Worm (Caenorhabditis elegans) whole organism, L4/young adult: ENCODE data around the gene srsx-16.

Experiments
- W03F9.2 ChIP-seq: fragments of 150-350 bp; optimal IDR thresholded peaks from 2 replicates; lab custom pipeline; 2014; ENCODE audit warnings: missing biosample characterization, missing genetic modification characterization
- dao-5 ChIP-seq: sonication (generic microtip); optimal IDR thresholded peaks from 2 replicates; lab custom pipeline; 2016; ENCODE audit warnings: missing genotype, missing genetic modification characterization, moderate library complexity, missing compliant biosample characterization
- him-1 ChIP-seq: sonication (generic microtip); optimal IDR thresholded peaks from 2 replicates; lab custom pipeline; 2016; ENCODE audit warnings: missing genotype, missing genetic modification reagents, missing genetic modification characterization, missing compliant biosample characterization

Gene srsx-16

DNA sequence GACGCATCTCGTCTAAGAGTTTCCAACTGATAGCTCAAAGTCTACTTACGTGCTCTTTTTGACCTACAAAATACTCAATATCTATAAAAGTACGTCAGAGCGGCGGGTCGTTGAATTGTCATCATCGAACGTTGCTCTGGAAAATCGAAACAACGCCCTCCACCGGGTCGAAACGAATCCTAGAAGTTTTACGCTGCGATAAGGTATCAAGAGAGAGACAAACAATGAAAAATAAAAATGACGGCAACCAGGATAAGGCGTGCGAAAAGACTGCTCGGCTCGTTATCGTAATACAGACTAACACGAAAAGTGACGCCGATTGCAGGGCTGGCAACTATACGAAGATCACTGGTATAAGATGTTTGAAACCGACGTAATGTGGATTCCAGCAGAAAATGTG lies 34.7 kb upstream of the srsx-16 start:
- TF ChIP-seq W03F9.2 (tag; lab: Kevin White, UChicago) (no peak), him-1 (tag; lab: Kevin White, UChicago) (no peak), dao-5 (no peak)

DNA sequence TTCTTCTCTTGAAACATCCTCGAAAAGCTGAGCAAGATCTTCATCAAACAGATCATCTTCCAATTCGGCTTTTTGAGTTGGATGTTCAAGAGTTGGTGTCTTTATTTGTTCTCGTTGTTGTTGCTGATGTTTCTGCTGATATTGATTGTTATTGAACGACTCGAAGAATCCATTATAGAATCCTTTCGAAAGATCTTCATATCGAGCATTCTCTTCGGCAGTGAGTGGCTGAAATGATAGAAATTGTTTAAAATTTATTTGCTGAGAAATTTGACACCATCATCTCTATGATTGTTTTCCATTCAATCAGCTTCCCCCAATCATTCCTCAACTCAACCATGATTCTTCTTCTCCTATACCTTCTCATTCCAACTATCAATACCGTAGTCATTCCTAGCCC lies 34.1 kb upstream of the srsx-16 start, which contains the start of gene clec-178:
Gene clec-178 (plus strand): TSS at position 301 of the 400 bp plus-strand sequence.
- TF ChIP-seq dao-5 (no peak), him-1 (tag; lab: Kevin White, UChicago) (no peak), W03F9.2 (tag; lab: Kevin White, UChicago) (no peak)

DNA sequence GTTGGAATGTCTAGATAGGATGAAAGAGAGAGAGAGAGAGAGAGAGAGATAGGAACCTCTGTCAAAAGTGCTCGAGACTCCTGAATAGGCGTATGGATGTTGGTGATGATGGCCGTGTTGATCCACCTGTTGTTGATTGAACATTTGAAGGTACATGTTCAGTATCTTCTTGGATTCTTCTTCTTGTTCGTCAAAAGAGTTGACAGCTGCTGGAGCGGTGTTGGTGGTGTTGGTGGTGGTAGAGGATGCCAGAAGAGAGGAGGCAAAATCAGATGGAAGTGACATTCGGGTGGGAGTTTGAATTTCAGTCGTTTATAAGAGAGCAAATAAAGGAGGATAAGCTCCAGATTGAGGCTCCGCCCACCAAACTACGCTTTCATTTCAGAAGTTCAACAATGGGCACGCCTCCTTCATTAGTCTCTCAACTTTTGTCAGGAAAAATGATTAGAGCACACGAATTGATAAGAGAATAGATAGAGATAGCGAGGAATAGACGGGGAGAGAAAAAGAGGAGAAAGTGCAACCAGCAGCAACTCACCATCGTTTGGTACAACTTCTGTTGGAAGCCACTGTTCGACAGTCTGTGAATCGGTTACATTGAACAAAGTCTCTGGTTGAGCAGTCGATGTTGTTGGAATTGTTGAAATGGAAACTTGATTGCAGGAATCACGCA lies 33.4 kb upstream of the srsx-16 start:
- TF ChIP-seq W03F9.2 (tag; lab: Kevin White, UChicago) (no peak), dao-5 (no peak)

DNA sequence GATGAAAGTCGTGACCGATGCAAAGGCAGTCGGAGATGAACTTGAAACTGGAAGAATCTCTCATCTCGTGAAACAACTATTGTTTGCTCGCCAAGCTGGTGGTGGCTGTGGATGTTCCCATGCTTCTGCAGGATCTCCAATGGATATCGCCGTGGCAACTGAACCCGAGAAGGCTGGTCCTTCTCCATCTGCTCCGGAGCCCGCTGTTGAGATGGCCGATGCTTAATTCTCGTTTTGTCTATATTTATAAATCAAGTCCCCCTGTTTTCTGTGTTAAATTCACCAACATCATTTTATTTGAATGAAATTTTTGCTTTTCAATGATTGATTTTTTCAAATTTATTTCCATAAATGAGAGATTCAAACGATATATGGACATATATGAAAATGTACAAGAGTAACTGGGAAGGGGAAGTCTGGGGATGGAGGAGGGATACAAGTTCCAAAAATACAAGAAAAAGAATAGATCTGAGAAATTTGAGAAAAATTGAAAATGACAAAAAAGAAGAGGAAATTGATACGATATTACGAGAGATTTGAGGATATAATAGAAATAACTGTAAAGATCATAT lies 31.3 kb upstream of the srsx-16 start:
- no peak for TF ChIP-seq dao-5
- TF ChIP-seq him-1 (tag; lab: Kevin White, UChicago): no peak
- TF ChIP-seq W03F9.2 (tag; lab: Kevin White, UChicago): no peak

DNA sequence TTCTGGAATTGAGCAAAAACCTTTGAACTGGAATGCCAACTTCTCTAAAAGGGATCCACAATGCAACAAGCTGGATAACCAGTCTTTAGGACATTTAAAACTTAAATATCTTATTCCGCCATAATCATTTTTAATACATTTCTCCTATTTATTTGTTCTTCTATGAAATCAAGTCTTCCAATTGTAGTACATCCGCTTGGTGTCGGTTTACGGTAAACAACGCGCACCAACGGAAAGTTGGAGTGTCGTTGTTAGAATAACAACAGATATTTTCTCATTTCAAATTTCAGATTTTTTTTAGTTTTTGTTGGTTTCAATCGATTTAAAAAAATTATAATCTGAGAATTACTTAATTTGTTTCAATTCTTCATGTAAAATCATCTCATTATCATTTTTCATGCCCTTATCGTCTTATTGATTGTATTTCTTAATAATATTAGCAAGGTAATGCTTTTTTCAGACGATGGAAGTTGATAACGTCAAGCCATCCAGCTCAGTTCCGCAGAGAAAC lies 29.6 kb upstream of the srsx-16 start, which contains the start of gene csn-5:
Gene csn-5 (plus strand): TSS at position 461 of the 511 bp plus-strand sequence.
- TF ChIP-seq him-1 (tag; lab: Kevin White, UChicago) (no peak), dao-5 (no peak), W03F9.2 (tag; lab: Kevin White, UChicago) (no peak)

DNA sequence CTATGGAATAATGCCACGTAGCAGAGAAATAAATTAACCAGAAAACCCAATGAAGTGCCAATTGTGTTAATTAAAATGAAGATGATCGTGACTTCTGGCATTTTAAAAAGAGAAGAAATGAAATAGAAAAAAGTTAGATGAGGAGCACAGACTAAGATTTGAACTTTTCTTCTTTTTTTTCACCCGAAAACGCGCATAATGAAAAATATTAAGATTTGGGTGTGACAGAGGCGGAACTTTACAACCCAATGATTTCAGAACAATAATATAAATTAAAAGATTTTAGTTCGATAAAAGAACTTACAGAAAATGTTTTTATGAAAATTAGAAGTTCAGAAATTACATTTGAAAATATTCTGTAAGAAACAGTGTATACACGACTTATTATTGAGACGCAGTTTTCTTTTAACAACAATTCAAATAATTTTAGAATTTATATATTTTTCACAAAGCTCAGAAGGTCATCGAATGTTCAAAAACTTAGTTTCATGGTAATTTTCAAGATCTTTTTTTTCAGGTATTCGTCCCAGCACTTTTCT lies 26.0 kb upstream of the srsx-16 start, which contains the start of the genes srd-8 and B0547.2:
Gene srd-8 (minus strand): TSS at position 101 of the 539 bp plus-strand sequence.
Gene B0547.2 (plus strand): TSS at position 489 of the 539 bp plus-strand sequence.
- TF ChIP-seq dao-5 (no peak), W03F9.2 (tag; lab: Kevin White, UChicago) (no peak), him-1 (tag; lab: Kevin White, UChicago) (no peak)

DNA sequence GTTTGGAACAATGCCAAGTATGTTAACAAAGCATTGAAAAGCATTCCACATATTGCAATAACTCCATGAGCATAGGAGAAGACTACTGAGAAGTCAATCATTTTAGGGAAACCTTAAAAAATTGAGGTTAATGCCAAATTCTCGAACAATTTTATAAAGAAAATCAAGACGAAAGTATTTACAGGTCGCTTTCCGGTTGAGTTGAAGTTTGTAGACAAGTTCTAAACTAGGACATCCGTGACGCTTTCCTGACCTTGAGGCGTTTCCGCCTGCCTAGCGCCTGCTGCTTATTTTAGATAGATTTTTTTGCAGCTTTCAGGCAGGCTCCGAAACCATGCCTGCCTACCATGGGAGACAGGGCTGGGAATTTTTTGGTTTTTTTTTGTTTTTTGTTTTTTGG lies 16.0 kb upstream of the srsx-16 start, which contains the start of gene srd-13:
Gene srd-13 (minus strand): TSS at position 101 of the 400 bp plus-strand sequence.
- TF ChIP-seq W03F9.2 (tag; lab: Kevin White, UChicago): no peak
- no peak for TF ChIP-seq him-1 (tag; lab: Kevin White, UChicago)
- no peak for TF ChIP-seq dao-5

DNA sequence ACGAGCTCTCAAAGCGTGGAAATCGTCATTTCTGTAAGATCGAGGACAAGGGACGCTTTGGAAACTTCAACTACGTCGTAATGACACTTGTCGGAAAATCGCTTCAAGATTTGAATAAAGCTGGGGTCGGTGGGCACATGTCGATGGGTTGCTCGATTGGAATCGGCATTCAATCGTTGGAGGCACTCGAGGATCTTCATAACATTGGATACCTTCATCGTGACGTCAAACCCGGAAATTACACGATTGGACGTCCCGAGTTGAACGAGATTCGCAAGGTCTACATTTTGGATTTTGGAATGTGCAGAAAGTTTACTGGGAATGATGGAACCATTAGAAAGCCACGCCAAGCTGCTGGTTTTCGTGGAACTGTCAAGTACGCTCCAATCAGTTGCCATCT lies 13.0 kb upstream of the srsx-16 start:
- TF ChIP-seq W03F9.2 (tag; lab: Kevin White, UChicago) (no peak), him-1 (tag; lab: Kevin White, UChicago) (no peak), dao-5 (no peak)

DNA sequence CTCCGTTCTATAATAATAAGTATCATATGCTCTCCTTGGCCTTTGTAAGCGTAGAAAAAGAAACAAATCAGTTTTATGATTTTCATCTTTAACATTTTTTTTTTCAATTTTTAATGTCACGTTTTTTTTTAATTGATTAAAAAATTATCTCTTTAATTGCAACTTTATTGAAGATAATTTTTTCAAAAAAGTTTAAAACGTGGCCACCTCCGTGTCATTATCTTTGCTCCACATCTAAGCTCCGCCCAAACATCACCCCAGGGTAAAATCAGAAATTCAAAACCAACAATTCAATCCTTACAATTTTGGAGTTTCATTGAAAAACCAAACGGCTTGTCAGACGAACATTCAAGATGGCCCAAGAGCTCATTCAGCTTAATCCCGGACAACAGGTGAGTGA lies 12.1 kb upstream of the srsx-16 start, which contains the start of gene ttbk-8.2:
Gene ttbk-8.2 (plus strand): TSS at position 301 of the 400 bp plus-strand sequence.
- TF ChIP-seq dao-5 (no peak), W03F9.2 (tag; lab: Kevin White, UChicago) (no peak), him-1 (tag; lab: Kevin White, UChicago) (no peak)

DNA sequence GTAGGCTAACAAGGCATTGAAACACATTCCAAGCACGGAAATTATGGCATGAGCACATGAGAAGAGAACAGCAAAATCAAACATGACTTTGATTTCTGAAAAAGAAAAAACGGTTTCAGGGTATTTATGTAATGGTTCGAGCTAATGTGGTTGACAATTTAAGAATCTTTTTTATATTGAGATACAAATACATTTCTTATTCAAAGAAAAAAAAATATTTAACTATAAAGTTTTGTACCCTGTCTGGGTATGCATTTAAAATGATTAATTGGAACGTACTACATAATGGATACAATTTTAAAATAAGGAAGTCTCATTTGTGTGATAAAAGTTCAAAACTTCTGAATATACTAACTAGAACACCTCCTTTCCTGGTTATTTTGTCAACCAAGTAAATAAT lies 10.6 kb upstream of the srsx-16 start, which contains the start of gene srd-12:
Gene srd-12 (minus strand): TSS at position 101 of the 400 bp plus-strand sequence.
- TF ChIP-seq him-1 (tag; lab: Kevin White, UChicago) (no peak), dao-5 (no peak), W03F9.2 (tag; lab: Kevin White, UChicago) (no peak)

DNA sequence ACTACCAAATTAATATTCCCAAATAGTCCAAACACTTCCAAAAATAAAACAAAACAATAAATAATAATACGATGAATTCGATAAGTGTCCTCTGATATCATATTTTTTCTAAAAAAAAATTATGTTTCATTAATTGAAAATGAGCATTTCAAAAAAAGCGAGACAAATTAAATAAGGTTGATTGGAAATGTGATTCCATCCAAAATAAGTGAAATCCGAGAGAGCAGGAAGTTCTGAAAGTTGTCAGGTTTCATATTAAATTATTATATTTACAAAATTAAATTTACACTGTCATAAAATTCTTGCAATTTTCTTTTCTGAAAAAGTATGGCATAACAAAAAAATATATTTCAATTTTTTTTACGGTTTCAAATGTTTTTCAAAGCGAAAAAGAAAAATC lies 7.5 kb upstream of the srsx-16 start, which contains the start of gene srsx-14:
Gene srsx-14 (minus strand): TSS at position 101 of the 400 bp plus-strand sequence.
- TF ChIP-seq W03F9.2 (tag; lab: Kevin White, UChicago): no peak
- no peak for TF ChIP-seq dao-5
- no peak for TF ChIP-seq him-1 (tag; lab: Kevin White, UChicago)

DNA sequence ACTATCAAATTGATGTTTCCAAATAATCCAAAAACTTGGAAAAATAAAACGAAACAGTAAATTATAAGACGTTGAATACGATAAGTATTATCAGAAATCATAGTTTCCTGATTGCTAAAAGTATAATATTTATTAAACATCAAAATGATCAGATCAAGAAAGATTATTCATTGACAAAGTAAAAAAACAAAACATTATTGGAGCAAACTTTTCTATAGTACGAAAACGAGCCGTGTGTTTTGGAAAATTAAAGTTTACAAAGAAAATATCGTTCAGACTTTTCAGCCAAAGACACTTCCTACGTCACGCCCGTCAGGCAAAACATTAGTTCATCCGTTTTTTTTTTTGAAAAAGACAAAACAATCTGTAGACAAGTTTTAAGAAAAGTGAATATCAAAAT lies 4.2 kb upstream of the srsx-16 start, which contains the start of gene srsx-15:
Gene srsx-15 (minus strand): TSS at position 101 of the 400 bp plus-strand sequence.
- TF ChIP-seq W03F9.2 (tag; lab: Kevin White, UChicago) (no peak), him-1 (tag; lab: Kevin White, UChicago) (no peak), dao-5 (no peak)

DNA sequence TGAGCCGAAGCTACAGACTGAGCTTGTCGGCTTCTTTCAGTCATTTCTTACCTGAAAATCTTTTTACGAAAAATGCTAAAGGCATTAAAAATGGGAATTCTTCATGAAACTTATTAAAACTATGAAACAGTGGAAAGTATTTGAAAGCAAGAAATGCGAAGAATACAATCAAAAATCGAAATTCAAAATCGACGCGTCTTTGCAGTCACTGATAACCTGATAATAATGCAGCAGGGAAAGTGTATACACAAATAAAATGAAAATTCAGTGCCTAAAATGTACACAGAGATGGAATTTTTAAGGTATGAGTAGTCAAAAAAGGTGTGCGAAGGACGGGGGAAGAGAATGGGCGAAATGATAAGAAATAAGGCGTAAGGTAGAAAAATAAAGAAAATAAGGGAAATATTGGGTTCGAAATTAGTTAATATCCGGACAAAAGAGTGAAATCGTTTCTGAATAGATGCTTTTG lies 5.0 kb downstream of the srsx-16 start, which contains the start of gene C39H7.4:
Gene C39H7.4 (minus strand): TSS at position 51 of the 469 bp plus-strand sequence.
- TF ChIP-seq W03F9.2 (tag; lab: Kevin White, UChicago) (no peak), him-1 (tag; lab: Kevin White, UChicago) (no peak)
